Worm (Caenorhabditis elegans) whole organism, young adult: Measurements from ENCODE around the gene rps-24.

Experiments
- dpl-1 ChIP-seq: fragments of 150-350 bp; optimal IDR thresholded peaks from 2 replicates; lab custom pipeline; 2014; ENCODE audit warnings: missing biosample characterization, missing genetic modification reagents, missing genetic modification characterization
- ets-4 ChIP-seq: fragments of 200-800 bp; sonication (Bioruptor generic); optimal IDR thresholded peaks from 2 replicates; lab custom pipeline; 2018; ENCODE audit warnings: mild to moderate bottlenecking, missing genetic modification characterization, missing compliant biosample characterization
- hsf-1 ChIP-seq: fragments of 200-800 bp; sonication (Bioruptor generic); IDR thresholded peaks from 2 replicates; pipeline ENCODE4 v1.3.6; 2022; ENCODE audit warnings: missing genetic modification reagents, missing genetic modification characterization, missing compliant biosample characterization
- nfyb-1 ChIP-seq: fragments of 200-800 bp; sonication (Bioruptor generic); IDR thresholded peaks from 2 replicates; pipeline ENCODE4 v1.3.6; 2022; ENCODE audit warnings: missing genetic modification reagents, missing genetic modification characterization, missing compliant biosample characterization

DNA sequence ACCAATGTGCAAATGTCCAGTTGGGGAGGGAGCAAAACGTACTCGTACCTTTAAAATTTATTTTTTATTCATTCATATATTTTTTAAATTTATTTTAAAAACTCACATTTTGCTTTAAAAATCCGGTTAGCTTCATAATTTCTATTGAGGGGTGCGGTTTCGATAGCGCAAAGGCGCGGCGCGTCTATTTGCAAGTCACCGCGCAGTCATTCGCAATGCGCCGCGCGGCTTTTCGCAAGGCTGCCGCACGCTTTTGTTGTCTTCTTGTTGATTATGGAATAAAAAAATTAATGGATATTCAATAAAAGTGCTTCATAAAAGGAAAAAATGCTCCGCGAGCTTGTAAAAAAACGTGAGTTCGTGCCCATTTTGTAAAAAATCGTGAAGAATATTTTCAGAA is 4.6 kb downstream of the rps-24 start, which contains the start of the genes ears-2 and uncp-18:
- peak; percentile 65 for TF ChIP-seq hsf-1
- TF ChIP-seq dpl-1 (GFP tag; lab: Kevin White, UChicago), result peak; percentile 46
- TF ChIP-seq ets-4 (GFP tag; lab: Kevin White, UChicago), result no peak
- TF ChIP-seq nfyb-1, result peak; percentile 90
